Worm (Caenorhabditis elegans) whole organism, late embryonic: ENCODE measurements around the gene pccb-1.

Source experiments
- ama-1 ChIP-seq: fragments of 150-350 bp; optimal IDR thresholded peaks from 2 replicates; lab custom pipeline; 2014
- nhr-11 ChIP-seq: fragments of 150-350 bp; optimal IDR thresholded peaks from 2 replicates; lab custom pipeline; 2014; ENCODE audit warnings: missing biosample characterization, missing genetic modification characterization
- pha-4 ChIP-seq: fragments of 150-350 bp; optimal IDR thresholded peaks from 2 replicates; lab custom pipeline; 2018; ENCODE audit warnings: missing biosample characterization, missing genetic modification reagents, missing genetic modification characterization
- pqm-1 ChIP-seq: sonication (generic microtip); optimal IDR thresholded peaks from 2 replicates; lab custom pipeline; 2016; ENCODE audit warnings: missing genetic modification characterization, missing compliant biosample characterization

ce11 chrX:3061698-3062097 is 27.7 kb upstream of the pccb-1 start:
- no peak for TF ChIP-seq pha-4 (tag; lab: Kevin White, UChicago)
- TF ChIP-seq nhr-11 (tag; lab: Kevin White, UChicago), result no peak
- TF ChIP-seq ama-1 (lab: Kevin White, UChicago), result no peak
- TF ChIP-seq pqm-1 (tag; lab: Kevin White, UChicago), result no peak
